Worm (Caenorhabditis elegans) whole organism, young adult: ENCODE data around the gene K08D10.13.

ENCODE experiments used
- akir-1 ChIP-seq: fragments of 200-800 bp; sonication (Bioruptor generic); optimal IDR thresholded peaks from 2 replicates; lab custom pipeline; 2018; ENCODE audit warnings: mild to moderate bottlenecking, missing genetic modification characterization, moderate library complexity, missing compliant biosample characterization
- ama-1 ChIP-seq, 3 experiments: fragments of 150-350 bp in 1 of 3; sonication (generic microtip) in 2 of 3; optimal IDR thresholded peaks; 2 replicates each; lab custom pipeline; 2014 to 2018; ENCODE audit warnings: missing biosample characterization in 2 of 3, missing genetic modification characterization in 2 of 3, missing genetic modification reagents in 2 of 3
- dpl-1 ChIP-seq: fragments of 150-350 bp; optimal IDR thresholded peaks from 2 replicates; lab custom pipeline; 2014; ENCODE audit warnings: missing biosample characterization, missing genetic modification reagents, missing genetic modification characterization
- egrh-3 ChIP-seq: fragments of 200-800 bp; sonication (Bioruptor generic); IDR thresholded peaks from 2 replicates; pipeline ENCODE4 v1.3.6; 2022; ENCODE audit warnings: missing genetic modification reagents, missing genetic modification characterization, missing compliant biosample characterization
- hmg-1.2 ChIP-seq: fragments of 200-800 bp; sonication (Bioruptor generic); IDR thresholded peaks from 2 replicates; pipeline ENCODE4 v1.3.6; 2022; ENCODE audit warnings: missing genetic modification reagents, missing genetic modification characterization, missing compliant biosample characterization
- repo-1 ChIP-seq: sonication (generic microtip); optimal IDR thresholded peaks from 2 replicates; lab custom pipeline; 2017; ENCODE audit warnings: mild to moderate bottlenecking, missing genetic modification characterization, missing compliant biosample characterization

DNA sequence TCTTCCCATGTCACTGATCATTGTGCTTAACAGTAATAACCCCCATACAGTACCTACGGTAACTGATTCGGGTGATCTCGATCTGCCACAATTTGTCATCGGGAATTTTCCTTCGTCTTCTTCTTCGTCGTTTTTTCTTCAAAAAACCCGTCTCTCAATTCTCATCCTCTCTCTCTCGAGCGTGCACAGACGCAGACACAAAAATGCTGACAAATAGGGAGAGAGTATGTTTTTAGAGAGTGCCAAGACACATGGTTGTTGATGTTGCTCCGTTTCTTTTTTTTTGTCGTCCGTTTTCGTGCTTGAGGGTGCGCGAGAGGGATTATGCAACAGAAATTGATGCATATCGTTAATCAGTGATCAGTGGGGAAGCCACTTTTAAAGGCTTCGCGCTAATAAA is 44.0 kb upstream of the K08D10.13 start:
- TF ChIP-seq hmg-1.2 (GFP tag; lab: Robert Waterston, UW) (peak; percentile 53; the same call in 1 of the 2 replicates), repo-1 (no peak), egrh-3 (no peak), ama-1 (optimal IDR thresholded peaks at IDR 0.05; lab: Kevin White, UChicago) (no peak), ama-1 (GFP tag; optimal IDR thresholded peaks at IDR 0.05; lab: Kevin White, UChicago) (no peak), dpl-1 (no peak), akir-1 (GFP tag; lab: Kevin White, UChicago) (no peak)
